Fruit fly (Drosophila melanogaster) whole organism, embryonic: ENCODE data around the gene CG5909.
A peak's percentile ranks its signal among the peaks of the same experiment; 100 is the strongest.

Experiments used
- Atf3 ChIP-seq: fragments of 200-800 bp; sonication (Bioruptor generic); optimal IDR thresholded peaks from 3 replicates; lab custom pipeline; 2016; ENCODE audit warnings: missing biosample characterization, missing genetic modification characterization
- BtbVII ChIP-seq: fragments of 200-800 bp; sonication (Bioruptor generic); optimal IDR thresholded peaks from 3 replicates; lab custom pipeline; 2017; ENCODE audit warnings: missing biosample characterization, mild to moderate bottlenecking, missing genetic modification characterization
- C15 ChIP-seq: fragments of 200-800 bp; sonication (Bioruptor generic); IDR thresholded peaks from 3 replicates; pipeline ENCODE4 v1.3.6; 2022; ENCODE audit warnings: missing biosample characterization, missing genetic modification characterization
- CG17359 ChIP-seq: fragments of 200-800 bp; sonication (Bioruptor generic); optimal IDR thresholded peaks from 3 replicates; lab custom pipeline; 2018; ENCODE audit warnings: missing biosample characterization, mild to moderate bottlenecking, missing genetic modification characterization, moderate library complexity
- CG17568 ChIP-seq: fragments of 200-800 bp; sonication (Bioruptor generic); optimal IDR thresholded peaks from 2 replicates; lab custom pipeline; 2018; ENCODE audit warnings: missing biosample characterization, mild to moderate bottlenecking, missing genetic modification characterization, moderate library complexity
- CG18764 ChIP-seq: fragments of 200-800 bp; sonication (Bioruptor generic); optimal IDR thresholded peaks from 3 replicates; lab custom pipeline; 2016; ENCODE audit warnings: missing biosample characterization, missing genetic modification characterization
- CG2678 ChIP-seq: fragments of 200-800 bp; sonication (Bioruptor generic); optimal IDR thresholded peaks from 3 replicates; lab custom pipeline; 2019; ENCODE audit warnings: missing biosample characterization, mild to moderate bottlenecking, missing genetic modification characterization, moderate library complexity
- CG31365 ChIP-seq: fragments of 200-800 bp; sonication (Bioruptor generic); optimal IDR thresholded peaks from 2 replicates; lab custom pipeline; 2018; ENCODE audit warnings: missing biosample characterization, mild to moderate bottlenecking, missing genetic modification characterization
- CG3407 ChIP-seq: fragments of 200-800 bp; sonication (Bioruptor generic); optimal IDR thresholded peaks from 2 replicates; lab custom pipeline; 2018; ENCODE audit warnings: missing biosample characterization, mild to moderate bottlenecking, missing genetic modification characterization
- CG4730 ChIP-seq: fragments of 200-800 bp; sonication (Bioruptor generic); IDR thresholded peaks from 2 replicates; pipeline ENCODE4 v1.3.6; 2022; ENCODE audit warnings: missing biosample characterization, missing genetic modification characterization
- CG4854 ChIP-seq: fragments of 200-800 bp; sonication (Bioruptor generic); optimal IDR thresholded peaks from 2 replicates; lab custom pipeline; 2016; ENCODE audit warnings: missing biosample characterization, missing genetic modification characterization, inconsistent platforms
- CG5180 ChIP-seq: fragments of 200-800 bp; sonication (Bioruptor generic); optimal IDR thresholded peaks from 3 replicates; lab custom pipeline; 2017; ENCODE audit warnings: missing biosample characterization, missing genetic modification characterization, mild to moderate bottlenecking, moderate library complexity, missing genetic modification reagents
- CG6175 ChIP-seq: fragments of 200-800 bp; sonication (Bioruptor generic); IDR thresholded peaks from 3 replicates; pipeline ENCODE4 v1.3.6; 2022; ENCODE audit warnings: missing biosample characterization, missing genetic modification characterization
- CG8089 ChIP-seq: fragments of 200-800 bp; sonication (Bioruptor generic); optimal IDR thresholded peaks from 3 replicates; lab custom pipeline; 2016; ENCODE audit warnings: missing biosample characterization, missing genetic modification characterization
- CG8478 ChIP-seq: fragments of >200 bp; optimal IDR thresholded peaks from 2 replicates; lab custom pipeline; 2018
- CG8944 ChIP-seq: fragments of 200-800 bp; sonication (Bioruptor generic); optimal IDR thresholded peaks from 3 replicates; lab custom pipeline; 2016; ENCODE audit warnings: missing biosample characterization, missing genetic modification characterization
- CG9437 ChIP-seq: fragments of 200-800 bp; sonication (Bioruptor generic); optimal IDR thresholded peaks from 2 replicates; lab custom pipeline; 2018; ENCODE audit warnings: missing biosample characterization, mild to moderate bottlenecking, missing genetic modification characterization
- CoRest ChIP-seq: fragments of 200-800 bp; sonication (Bioruptor generic); optimal IDR thresholded peaks from 3 replicates; lab custom pipeline; 2018; ENCODE audit warnings: missing biosample characterization, mild to moderate bottlenecking, missing genetic modification characterization, moderate library complexity
- D19A ChIP-seq: fragments of 200-800 bp; optimal IDR thresholded peaks from 3 replicates; lab custom pipeline; 2019; ENCODE audit warnings: missing biosample characterization, mild to moderate bottlenecking, missing genetic modification characterization, moderate library complexity
- Dp ChIP-seq: fragments of 200-800 bp; sonication (Bioruptor generic); optimal IDR thresholded peaks from 2 replicates; lab custom pipeline; 2018; ENCODE audit warnings: missing biosample characterization, mild to moderate bottlenecking, missing genetic modification characterization, moderate library complexity
- HLH4C ChIP-seq: fragments of 200-800 bp; sonication (Bioruptor generic); IDR thresholded peaks from 3 replicates; pipeline ENCODE4 v1.3.6; 2022; ENCODE audit warnings: missing biosample characterization, missing genetic modification characterization; ENCODE audit not compliant: partially characterized antibody
- HmgD ChIP-seq: fragments of 200-800 bp; sonication (Bioruptor generic); optimal IDR thresholded peaks from 3 replicates; lab custom pipeline; 2016; ENCODE audit warnings: missing biosample characterization, missing genetic modification characterization
- Mad ChIP-seq: fragments of 200-800 bp; sonication (Bioruptor generic); optimal IDR thresholded peaks from 2 replicates; lab custom pipeline; 2016; ENCODE audit warnings: missing biosample characterization, missing genetic modification characterization
- Mes4 ChIP-seq: fragments of 200-800 bp; sonication (Bioruptor generic); optimal IDR thresholded peaks from 2 replicates; lab custom pipeline; 2016; ENCODE audit warnings: missing biosample characterization, missing genetic modification characterization
- Mrtf ChIP-seq: fragments of 200-800 bp; sonication (Bioruptor generic); IDR thresholded peaks from 3 replicates; pipeline ENCODE4 v1.3.6; 2022; ENCODE audit warnings: missing biosample characterization, missing genetic modification characterization
- Nf-YA ChIP-seq: fragments of 200-800 bp; sonication (Bioruptor generic); IDR thresholded peaks from 2 replicates; pipeline ENCODE4 v1.3.6; 2022; ENCODE audit warnings: missing biosample characterization, missing genetic modification characterization
- Sox102F ChIP-seq: fragments of 200-800 bp; sonication (Bioruptor generic); optimal IDR thresholded peaks from 2 replicates; lab custom pipeline; 2018; ENCODE audit warnings: missing biosample characterization, mild to moderate bottlenecking, missing genetic modification characterization, moderate library complexity
- Sry-δ ChIP-seq: fragments of 200-800 bp; sonication (Bioruptor generic); optimal IDR thresholded peaks from 2 replicates; lab custom pipeline; 2016; ENCODE audit warnings: missing biosample characterization, missing genetic modification characterization
- Taf1 ChIP-seq: fragments of 200-800 bp; sonication (Bioruptor generic); IDR thresholded peaks from 2 replicates; pipeline ENCODE4 v1.3.6; 2022; ENCODE audit warnings: missing biosample characterization, missing genetic modification characterization
- bbx ChIP-seq: fragments of 200-800 bp; sonication (Bioruptor generic); IDR thresholded peaks from 2 replicates; pipeline ENCODE4 v1.3.6; 2022; ENCODE audit warnings: missing biosample characterization, missing genetic modification characterization; ENCODE audit not compliant: partially characterized antibody
- cad ChIP-seq: fragments of >200 bp; optimal IDR thresholded peaks from 2 replicates; lab custom pipeline; 2017; ENCODE audit warnings: missing biosample characterization, missing genetic modification characterization
- caup ChIP-seq: fragments of 200-800 bp; sonication (Bioruptor generic); optimal IDR thresholded peaks from 3 replicates; lab custom pipeline; 2017; ENCODE audit warnings: missing biosample characterization, mild to moderate bottlenecking, missing genetic modification characterization, moderate library complexity; ENCODE audit not compliant: severe bottlenecking
- croc ChIP-seq: fragments of 200-800 bp; sonication (Bioruptor generic); conservative IDR thresholded peaks from 3 replicates; pipeline ENCODE4 v1.3.6; 2022; ENCODE audit warnings: missing biosample characterization, missing genetic modification characterization
- dan ChIP-seq: fragments of 200-800 bp; sonication (Bioruptor generic); IDR thresholded peaks from 2 replicates; pipeline ENCODE4 v1.3.6; 2022; ENCODE audit warnings: missing biosample characterization, missing genetic modification characterization
- fru ChIP-seq: fragments of >200 bp; optimal IDR thresholded peaks from 2 replicates; lab custom pipeline; 2017
- gsb ChIP-seq: fragments of 200-800 bp; sonication (Bioruptor generic); IDR thresholded peaks from 2 replicates; pipeline ENCODE4 v1.3.6; 2022; ENCODE audit warnings: missing biosample characterization, missing genetic modification characterization
- h ChIP-seq: fragments of >200 bp; optimal IDR thresholded peaks from 2 replicates; lab custom pipeline; 2017
- her ChIP-seq: fragments of 200-800 bp; sonication (Bioruptor generic); optimal IDR thresholded peaks from 2 replicates; lab custom pipeline; 2016; ENCODE audit warnings: missing biosample characterization, missing genetic modification characterization
- jing ChIP-seq: fragments of 200-800 bp; sonication (Bioruptor generic); optimal IDR thresholded peaks from 2 replicates; lab custom pipeline; 2018; ENCODE audit warnings: missing biosample characterization, mild to moderate bottlenecking, missing genetic modification characterization
- kah ChIP-seq: fragments of 200-800 bp; sonication (Bioruptor generic); optimal IDR thresholded peaks from 2 replicates; lab custom pipeline; 2018; ENCODE audit warnings: missing biosample characterization, mild to moderate bottlenecking, missing genetic modification characterization
- kay ChIP-seq: fragments of 200-800 bp; sonication (Bioruptor generic); optimal IDR thresholded peaks from 2 replicates; lab custom pipeline; 2016; ENCODE audit warnings: missing biosample characterization, missing genetic modification characterization
- knrl ChIP-seq: fragments of 200-800 bp; sonication (Bioruptor generic); IDR thresholded peaks from 3 replicates; pipeline ENCODE4 v1.3.6; 2022; ENCODE audit warnings: missing biosample characterization, missing genetic modification characterization; ENCODE audit not compliant: partially characterized antibody
- lola ChIP-seq, 3 experiments: fragments of >200 bp in 2 of 3; fragments of 200-800 bp in 1 of 3; sonication (Bioruptor generic) in 1 of 3; optimal IDR thresholded peaks; 2 replicates each; lab custom pipeline; 2017 to 2019; ENCODE audit warnings: missing biosample characterization in 3 of 3, missing genetic modification characterization in 3 of 3, mild to moderate bottlenecking in 1 of 3, moderate library complexity in 1 of 3
- pb ChIP-seq: fragments of 200-800 bp; sonication (Bioruptor generic); optimal IDR thresholded peaks from 3 replicates; lab custom pipeline; 2016; ENCODE audit warnings: missing biosample characterization, missing genetic modification characterization
- peb ChIP-seq: fragments of 200-800 bp; sonication (Bioruptor generic); IDR thresholded peaks from 2 replicates; pipeline ENCODE4 v1.3.6; 2022; ENCODE audit warnings: missing biosample characterization, missing genetic modification characterization
- pita ChIP-seq: fragments of 200-800 bp; sonication (Bioruptor generic); optimal IDR thresholded peaks from 2 replicates; lab custom pipeline; 2017; ENCODE audit warnings: missing biosample characterization, mild to moderate bottlenecking, missing genetic modification characterization
- scrt ChIP-seq: fragments of 200-800 bp; sonication (Bioruptor generic); optimal IDR thresholded peaks from 2 replicates; lab custom pipeline; 2018; ENCODE audit warnings: missing biosample characterization, mild to moderate bottlenecking, missing genetic modification characterization, moderate library complexity
- tio ChIP-seq: fragments of 200-800 bp; sonication (Bioruptor generic); optimal IDR thresholded peaks from 2 replicates; lab custom pipeline; 2017; ENCODE audit warnings: missing biosample characterization, missing genetic modification characterization, inconsistent platforms
- toy ChIP-seq: fragments of 200-800 bp; sonication (Bioruptor generic); IDR thresholded peaks from 2 replicates; pipeline ENCODE4 v1.3.6; 2022; ENCODE audit warnings: missing biosample characterization, missing genetic modification characterization
- trh ChIP-seq: fragments of 200-800 bp; sonication (Bioruptor generic); optimal IDR thresholded peaks from 2 replicates; lab custom pipeline; 2016; ENCODE audit warnings: missing biosample characterization, missing genetic modification characterization

The CG5909 gene

dm6 chr3R:27152129-27152968, 8.6 kb upstream of the CG5909 start (continued):
- TF ChIP-seq bbx (no peak), croc (GFP tag; lab: Robert Waterston, UW) (0 out of 3 replicates have a peak, but pooled peaks have one; percentile 17), kay (no peak), Nf-YA (GFP tag; lab: Robert Waterston, UW) (no peak), fru (lab: Kevin White, UChicago) (no peak), caup (GFP tag; lab: Kevin White, UChicago) (peak; percentile 47), CG9437 (GFP tag; lab: Kevin White, UChicago) (peak; percentile 43), lola (GFP tag; optimal IDR thresholded peaks at IDR 0.05; lab: Kevin White, UChicago) (peak in 1 of 3 experiments; percentile 11), CG8944 (GFP tag; lab: Kevin White, UChicago) (no peak), CoRest (tag; lab: Kevin White, UChicago) (peak; percentile 62), CG8478 (lab: Kevin White, UChicago) (no peak), peb (GFP tag; lab: Robert Waterston, UW) (no peak), trh (GFP tag; lab: Kevin White, UChicago) (no peak), Sry-δ (GFP tag; lab: Kevin White, UChicago) (no peak), CG4854 (peak; percentile 22), CG3407 (GFP tag; lab: Kevin White, UChicago) (no peak), CG17359 (tag; lab: Kevin White, UChicago) (peak; percentile 59), CG6175 (GFP tag; lab: Robert Waterston, UW) (no peak), Atf3 (no peak), CG17568 (peak; percentile 9), scrt (GFP tag; lab: Kevin White, UChicago) (no peak), tio (GFP tag; lab: Kevin White, UChicago) (no peak), cad (GFP tag; lab: Kevin White, UChicago) (no peak), pb (GFP tag; lab: Kevin White, UChicago) (no peak), kah (GFP tag; lab: Kevin White, UChicago) (peak; percentile 45), BtbVII (GFP tag; lab: Kevin White, UChicago) (peak; percentile 43), h (lab: Kevin White, UChicago) (no peak), pita (GFP tag; lab: Kevin White, UChicago) (no peak), HmgD (GFP tag; lab: Kevin White, UChicago) (no peak), her (no peak), D19A (tag; lab: Kevin White, UChicago) (peak; percentile 21), CG31365 (tag; lab: Kevin White, UChicago) (no peak), jing (GFP tag; lab: Kevin White, UChicago) (no peak), HLH4C (no peak), Taf1 (GFP tag; lab: Robert Waterston, UW) (no peak), CG2678 (peak; percentile 69), Mes4 (GFP tag; lab: Kevin White, UChicago) (peak; percentile 13), C15 (GFP tag; lab: Robert Waterston, UW) (no peak), CG4730 (no peak; the same call in 1 of the 2 replicates), toy (GFP tag; lab: Robert Waterston, UW) (0 out of 2 replicates have a peak, but pooled peaks have one; percentile 38), Mrtf (GFP tag; lab: Robert Waterston, UW) (no peak), knrl (GFP tag; lab: Robert Waterston, UW) (no peak), dan (no peak), CG18764 (no peak), Sox102F (peak; percentile 65), CG5180 (GFP tag; lab: Kevin White, UChicago) (no peak), Mad (GFP tag; lab: Kevin White, UChicago) (no peak), Dp (GFP tag; lab: Kevin White, UChicago) (no peak), CG8089 (GFP tag; lab: Kevin White, UChicago) (peak; percentile 0), gsb (GFP tag; lab: Robert Waterston, UW) (no peak)
